ENCODE assay signal across 2 fruit fly cellular contexts in genomic region chrX:17686179-17686578, dm6.
TF ChIP-seq lines count a peak whose summit lies in the region.

No protein-coding gene starts in this region.

TF ChIP-seq in whole organism, embryonic, 481 proteins besides CTCF, POLR2A, EP300 and RAD21 (continued from another document):
- TF ChIP-seq HHEX (GFP tag; optimal IDR thresholded peaks at IDR 0.05; lab: Kevin White, UChicago) (no peak), CG9797 (GFP tag; optimal IDR thresholded peaks at IDR 0.05; lab: Kevin White, UChicago) (no peak), CG6683 (GFP tag; optimal IDR thresholded peaks at IDR 0.05; lab: Kevin White, UChicago) (no peak), Gug (GFP tag; IDR thresholded peaks at IDR 0.05; lab: Robert Waterston, UW) (no peak), CG7271 (tag; optimal IDR thresholded peaks at IDR 0.05; lab: Kevin White, UChicago) (no peak), CG13775 (GFP tag; optimal IDR thresholded peaks at IDR 0.05; lab: Kevin White, UChicago) (no peak)

TF ChIP-seq in whole organism, prepupa, 60 proteins besides CTCF, POLR2A, EP300 and RAD21 (continued from another document):
- no peak for TF ChIP-seq Ets21C (GFP tag; optimal IDR thresholded peaks at IDR 0.05; lab: Kevin White, UChicago)
- peak; percentile 23 for TF ChIP-seq OdsH (GFP tag; optimal IDR thresholded peaks at IDR 0.05; lab: Kevin White, UChicago)
- TF ChIP-seq Eip75B (GFP tag; optimal IDR thresholded peaks at IDR 0.05; lab: Kevin White, UChicago) = no peak
- no peak for TF ChIP-seq dac (GFP tag; optimal IDR thresholded peaks at IDR 0.05; lab: Kevin White, UChicago)
- peak; percentile 53 for TF ChIP-seq acj6 (GFP tag; optimal IDR thresholded peaks at IDR 0.05; lab: Kevin White, UChicago)
- peak; percentile 35 for TF ChIP-seq CG16779 (tag; optimal IDR thresholded peaks at IDR 0.05; lab: Kevin White, UChicago)
- peak; percentile 41 for TF ChIP-seq CG3032 (tag; optimal IDR thresholded peaks at IDR 0.05; lab: Kevin White, UChicago)
- peak; percentile 48; the same call in 2 of the 3 replicates for TF ChIP-seq CG8119 (GFP tag; IDR thresholded peaks at IDR 0.05; lab: Robert Waterston, UW)
- TF ChIP-seq Hr4 (GFP tag; optimal IDR thresholded peaks at IDR 0.05; lab: Kevin White, UChicago) = peak; percentile 44
- TF ChIP-seq fd85E (GFP tag; optimal IDR thresholded peaks at IDR 0.05; lab: Kevin White, UChicago) = no peak
- TF ChIP-seq lz (GFP tag; optimal IDR thresholded peaks at IDR 0.05; lab: Kevin White, UChicago) = no peak
- no peak for TF ChIP-seq Eip93F (GFP tag; optimal IDR thresholded peaks at IDR 0.05; lab: Kevin White, UChicago)
- no peak for TF ChIP-seq CG11762 (GFP tag; optimal IDR thresholded peaks at IDR 0.05; lab: Kevin White, UChicago; ENCODE audit: insufficient read depth)
- no peak for TF ChIP-seq CG10631 (GFP tag; optimal IDR thresholded peaks at IDR 0.05; lab: Kevin White, UChicago)
- TF ChIP-seq CG1621 (tag; optimal IDR thresholded peaks at IDR 0.05; lab: Kevin White, UChicago) = no peak
- TF ChIP-seq pdm3 (GFP tag; optimal IDR thresholded peaks at IDR 0.05; lab: Kevin White, UChicago) = peak; percentile 2
- peak; percentile 19 for TF ChIP-seq net (GFP tag; optimal IDR thresholded peaks at IDR 0.05; lab: Kevin White, UChicago)
- no peak for TF ChIP-seq Blimp-1 (GFP tag; optimal IDR thresholded peaks at IDR 0.05; lab: Kevin White, UChicago)
- no peak for TF ChIP-seq Hr39 (GFP tag; optimal IDR thresholded peaks at IDR 0.05; lab: Kevin White, UChicago)
- TF ChIP-seq CG11902 (GFP tag; optimal IDR thresholded peaks at IDR 0.05; lab: Kevin White, UChicago) = no peak
- TF ChIP-seq CG8632 (GFP tag; optimal IDR thresholded peaks at IDR 0.05; lab: Kevin White, UChicago) = no peak
- peak; percentile 37 for TF ChIP-seq CG3919 (GFP tag; optimal IDR thresholded peaks at IDR 0.05; lab: Kevin White, UChicago)
- TF ChIP-seq CG31627 (GFP tag; optimal IDR thresholded peaks at IDR 0.05; lab: Kevin White, UChicago) = no peak
- peak; percentile 29 for TF ChIP-seq CG4318 (GFP tag; optimal IDR thresholded peaks at IDR 0.05; lab: Kevin White, UChicago)
- no peak for TF ChIP-seq vri (GFP tag; optimal IDR thresholded peaks at IDR 0.05; lab: Kevin White, UChicago)
- TF ChIP-seq Smox (GFP tag; optimal IDR thresholded peaks at IDR 0.05; lab: Kevin White, UChicago) = no peak
- peak; percentile 52 for TF ChIP-seq CG6808 (GFP tag; optimal IDR thresholded peaks at IDR 0.05; lab: Kevin White, UChicago)
